Worm (Caenorhabditis elegans) whole organism, late embryonic: Measurements from ENCODE around the gene hsd-2.

Source experiments
- ceh-18 ChIP-seq: sonication (generic microtip); optimal IDR thresholded peaks from 2 replicates; lab custom pipeline; 2016; ENCODE audit warnings: missing genetic modification characterization, missing compliant biosample characterization
- ceh-24 ChIP-seq: sonication (generic microtip); optimal IDR thresholded peaks from 2 replicates; lab custom pipeline; 2016; ENCODE audit warnings: mild to moderate bottlenecking, missing genetic modification characterization, missing compliant biosample characterization
- ceh-6 ChIP-seq: fragments of 200-800 bp; sonication (Bioruptor generic); optimal IDR thresholded peaks from 2 replicates; lab custom pipeline; 2018; ENCODE audit warnings: mild to moderate bottlenecking, missing genetic modification characterization, missing compliant biosample characterization
- che-1 ChIP-seq: sonication (generic microtip); optimal IDR thresholded peaks from 2 replicates; lab custom pipeline; 2016; ENCODE audit warnings: mild to moderate bottlenecking, missing genetic modification characterization, missing compliant biosample characterization
- fax-1 ChIP-seq: sonication (generic microtip); optimal IDR thresholded peaks from 2 replicates; lab custom pipeline; 2016; ENCODE audit warnings: missing genotype, missing genetic modification characterization, missing compliant biosample characterization
- fkh-10 ChIP-seq: fragments of 150-350 bp; optimal IDR thresholded peaks from 2 replicates; lab custom pipeline; 2014; ENCODE audit warnings: missing biosample characterization, missing genetic modification reagents, missing genetic modification characterization
- gmeb-2 ChIP-seq: sonication (generic microtip); optimal IDR thresholded peaks from 2 replicates; lab custom pipeline; 2016; ENCODE audit warnings: missing genetic modification characterization, inconsistent platforms, missing compliant biosample characterization
- hlh-15 ChIP-seq: sonication (generic microtip); optimal IDR thresholded peaks from 2 replicates; lab custom pipeline; 2016; ENCODE audit warnings: missing genetic modification characterization, missing compliant biosample characterization
- nhr-11 ChIP-seq: fragments of 150-350 bp; optimal IDR thresholded peaks from 2 replicates; lab custom pipeline; 2014; ENCODE audit warnings: missing biosample characterization, missing genetic modification characterization
- npax-4 ChIP-seq: sonication (generic microtip); optimal IDR thresholded peaks from 2 replicates; lab custom pipeline; 2016; ENCODE audit warnings: missing genetic modification characterization, missing compliant biosample characterization
- pha-4 ChIP-seq: fragments of 150-350 bp; optimal IDR thresholded peaks from 2 replicates; lab custom pipeline; 2018; ENCODE audit warnings: missing biosample characterization, missing genetic modification reagents, missing genetic modification characterization
- pqm-1 ChIP-seq: sonication (generic microtip); optimal IDR thresholded peaks from 2 replicates; lab custom pipeline; 2016; ENCODE audit warnings: missing genetic modification characterization, missing compliant biosample characterization
- tbx-2 ChIP-seq: sonication (generic microtip); optimal IDR thresholded peaks from 2 replicates; lab custom pipeline; 2016; ENCODE audit warnings: missing genetic modification characterization, missing compliant biosample characterization
- ttx-3 ChIP-seq: sonication (generic microtip); optimal IDR thresholded peaks from 2 replicates; lab custom pipeline; 2016; ENCODE audit warnings: missing genetic modification reagents, missing genetic modification characterization, missing compliant biosample characterization

DNA sequence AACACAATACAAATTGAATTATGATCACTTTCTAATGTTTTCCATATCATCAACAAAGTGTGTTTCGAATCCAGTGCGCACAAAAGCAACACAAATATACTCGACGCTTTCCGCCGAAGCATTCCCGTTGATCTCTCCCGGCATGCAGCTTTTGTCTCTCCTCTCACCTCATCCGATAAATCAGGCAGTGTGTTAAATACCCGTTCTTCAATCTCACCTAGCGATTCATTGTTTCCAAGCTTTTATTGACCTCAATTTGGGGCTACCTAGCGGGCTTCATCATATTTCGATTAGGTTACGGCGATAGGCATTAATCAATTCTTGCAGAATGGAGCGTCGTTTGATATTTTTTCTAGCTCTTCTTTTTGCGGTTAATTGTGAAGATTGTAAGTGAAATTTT lies 19.3 kb downstream of the hsd-2 start, which contains the start of gene ZC449.1:
- no peak for TF ChIP-seq npax-4 (tag; lab: Kevin White, UChicago)
- no peak for TF ChIP-seq ceh-6 (GFP tag; lab: Kevin White, UChicago)
- no peak for TF ChIP-seq pqm-1 (tag; lab: Kevin White, UChicago)
- no peak for TF ChIP-seq nhr-11 (tag; lab: Kevin White, UChicago)
- TF ChIP-seq che-1 (tag; lab: Kevin White, UChicago): no peak
- no peak for TF ChIP-seq ttx-3 (tag; lab: Kevin White, UChicago)
- no peak for TF ChIP-seq pha-4 (tag; lab: Kevin White, UChicago)
- TF ChIP-seq fax-1: no peak
- TF ChIP-seq ceh-24 (tag; lab: Kevin White, UChicago): no peak
- no peak for TF ChIP-seq ceh-18
- no peak for TF ChIP-seq fkh-10 (GFP tag; lab: Kevin White, UChicago)
- TF ChIP-seq tbx-2 (tag; lab: Kevin White, UChicago): no peak
- no peak for TF ChIP-seq gmeb-2
- no peak for TF ChIP-seq hlh-15 (tag; lab: Kevin White, UChicago)
